Fruit fly (Drosophila melanogaster): ENCODE results near the gene Tig.
A peak's percentile ranks its signal among the peaks of the same experiment; 100 is the strongest.

Tig gene

dm6 chr2L:6447581-6448333 lies 24.6 kb upstream of the Tig start (continued):
- TF ChIP-seq Ets96B (tag; optimal IDR thresholded peaks at IDR 0.05) = no peak
- TF ChIP-seq CG1621 (tag; optimal IDR thresholded peaks at IDR 0.05) = peak; percentile 67
- TF ChIP-seq dac (GFP tag; optimal IDR thresholded peaks at IDR 0.05) = no peak
- TF ChIP-seq CG6854 (GFP tag; optimal IDR thresholded peaks at IDR 0.05) = peak; percentile 33
- no peak for TF ChIP-seq CG6792 (GFP tag; optimal IDR thresholded peaks at IDR 0.05)
- no peak for TF ChIP-seq CG11294 (GFP tag; IDR thresholded peaks at IDR 0.05)
- TF ChIP-seq CG8319 (GFP tag; optimal IDR thresholded peaks at IDR 0.05) = no peak
- TF ChIP-seq ss (GFP tag; optimal IDR thresholded peaks at IDR 0.05) = peak in 1 of 2 experiments; percentile 70

- TF ChIP-seq Hr38 (GFP tag; optimal IDR thresholded peaks at IDR 0.05) = no peak
- no peak for TF ChIP-seq pdm3 (GFP tag; optimal IDR thresholded peaks at IDR 0.05)
- no peak for TF ChIP-seq Ets96B (tag; optimal IDR thresholded peaks at IDR 0.05)
- no peak for TF ChIP-seq CG32006 (GFP tag; optimal IDR thresholded peaks at IDR 0.05)
- TF ChIP-seq Lpt (GFP tag; optimal IDR thresholded peaks at IDR 0.05) = no peak
- TF ChIP-seq CG10669 (GFP tag; optimal IDR thresholded peaks at IDR 0.05) = no peak
- no peak for TF ChIP-seq CG8119 (GFP tag; IDR thresholded peaks at IDR 0.05)
- no peak for TF ChIP-seq CG1621 (tag; optimal IDR thresholded peaks at IDR 0.05)
- no peak for TF ChIP-seq Hr4 (GFP tag; optimal IDR thresholded peaks at IDR 0.05)
- no peak for TF ChIP-seq CG16779 (tag; optimal IDR thresholded peaks at IDR 0.05)
- TF ChIP-seq lz (GFP tag; optimal IDR thresholded peaks at IDR 0.05) = no peak
- TF ChIP-seq CG6276 (GFP tag; optimal IDR thresholded peaks at IDR 0.05) = no peak
- TF ChIP-seq Smox (GFP tag; optimal IDR thresholded peaks at IDR 0.05) = no peak
- TF ChIP-seq dac (GFP tag; optimal IDR thresholded peaks at IDR 0.05) = no peak
- TF ChIP-seq CG8319 (GFP tag; optimal IDR thresholded peaks at IDR 0.05) = no peak
- no peak for TF ChIP-seq Eip78C (GFP tag)
- TF ChIP-seq vri (GFP tag; optimal IDR thresholded peaks at IDR 0.05) = no peak
- no peak for TF ChIP-seq fkh (GFP tag; optimal IDR thresholded peaks at IDR 0.05)
- no peak for TF ChIP-seq spab (GFP tag; optimal IDR thresholded peaks at IDR 0.05)
- TF ChIP-seq CG6792 (GFP tag; optimal IDR thresholded peaks at IDR 0.05) = no peak
These were observed 3.2 kb upstream of the Tig start for dm6 chr2L:6426329-6426728.

dm6 chr2L:6424198-6424597 lies 1.1 kb upstream of the Tig start, which contains the start of gene Fic:
Gene Fic, plus strand, starts transcription at chr2L:6424336.
- TF ChIP-seq Eip75B (GFP tag; optimal IDR thresholded peaks at IDR 0.05) (no peak), CG32006 (GFP tag; optimal IDR thresholded peaks at IDR 0.05) (no peak), svp (GFP tag) (peak; percentile 74), CG6276 (GFP tag; optimal IDR thresholded peaks at IDR 0.05) (no peak), Eip78C (GFP tag) (peak; percentile 48), cyc (GFP tag; optimal IDR thresholded peaks at IDR 0.05) (no peak), CG6808 (GFP tag; optimal IDR thresholded peaks at IDR 0.05) (no peak), Smox (GFP tag; optimal IDR thresholded peaks at IDR 0.05) (no peak)

- TF ChIP-seq svp (GFP tag) (peak; percentile 94), CG8632 (GFP tag; optimal IDR thresholded peaks at IDR 0.05) (no peak), Ets96B (tag; optimal IDR thresholded peaks at IDR 0.05) (no peak)
These were observed 622 bp downstream of the Tig start for dm6 chr2L:6422488-6422887.

- no peak for TF ChIP-seq Sox14 (GFP tag; optimal IDR thresholded peaks at IDR 0.05)
- no peak for TF ChIP-seq ss (GFP tag; optimal IDR thresholded peaks at IDR 0.05)
- no peak for TF ChIP-seq topi (GFP tag; optimal IDR thresholded peaks at IDR 0.05)
- peak; percentile 71 for TF ChIP-seq svp (GFP tag)
- no peak for TF ChIP-seq Eip75B (GFP tag; optimal IDR thresholded peaks at IDR 0.05)
- no peak for TF ChIP-seq net (GFP tag; optimal IDR thresholded peaks at IDR 0.05)
- no peak for TF ChIP-seq fd85E (GFP tag; optimal IDR thresholded peaks at IDR 0.05)
- TF ChIP-seq esn (GFP tag; optimal IDR thresholded peaks at IDR 0.05) = no peak
These were observed 1.6 kb downstream of the Tig start for dm6 chr2L:6421495-6421894.

All from whole organism, prepupa.